Worm (Caenorhabditis elegans): Measurements from ENCODE around the gene ess-2.

The ess-2 gene

ce11 chrIII:8521654-8522392, 31.7 kb upstream of the ess-2 start:
- no peak for TF ChIP-seq F13C5.2 (tag; optimal IDR thresholded peaks at IDR 0.05)
- TF ChIP-seq flt-1 (GFP tag; IDR thresholded peaks at IDR 0.05): no peak
- no peak for TF ChIP-seq B0310.2 (tag; optimal IDR thresholded peaks at IDR 0.05)
- no peak for TF ChIP-seq scrt-1 (GFP tag; IDR thresholded peaks at IDR 0.05)
- TF ChIP-seq hmg-4 (GFP tag; optimal IDR thresholded peaks at IDR 0.05): no peak
- no peak for TF ChIP-seq tra-4 (tag; optimal IDR thresholded peaks at IDR 0.05)
- no peak for TF ChIP-seq ceh-13 (GFP tag; optimal IDR thresholded peaks at IDR 0.05)
- no peak for TF ChIP-seq ceh-36 (tag; optimal IDR thresholded peaks at IDR 0.05)
- TF ChIP-seq hnd-1 (tag; optimal IDR thresholded peaks at IDR 0.05): no peak
- TF ChIP-seq aly-1 (tag; optimal IDR thresholded peaks at IDR 0.05): no peak
- TF ChIP-seq hmbx-1 (tag; optimal IDR thresholded peaks at IDR 0.05): no peak
- no peak for TF ChIP-seq sea-1 (GFP tag; conservative IDR thresholded peaks at IDR 0.05)
- no peak for TF ChIP-seq ama-1 (optimal IDR thresholded peaks at IDR 0.05)
- TF ChIP-seq tbx-11 (GFP tag; IDR thresholded peaks at IDR 0.05): no peak
- no peak for TF ChIP-seq tbx-37 (GFP tag; conservative IDR thresholded peaks at IDR 0.05)
- TF ChIP-seq pes-1 (GFP tag; IDR thresholded peaks at IDR 0.05): no peak

ce11 chrIII:8520589-8520988, 30.4 kb upstream of the ess-2 start:
- TF ChIP-seq ets-7 (tag; optimal IDR thresholded peaks at IDR 0.05) (no peak), aly-1 (tag; optimal IDR thresholded peaks at IDR 0.05) (no peak), tbx-37 (GFP tag; conservative IDR thresholded peaks at IDR 0.05) (no peak), ceh-13 (GFP tag; optimal IDR thresholded peaks at IDR 0.05) (no peak), ceh-36 (tag; optimal IDR thresholded peaks at IDR 0.05) (no peak), flt-1 (GFP tag; IDR thresholded peaks at IDR 0.05) (no peak), hmbx-1 (tag; optimal IDR thresholded peaks at IDR 0.05) (no peak), hmg-4 (GFP tag; optimal IDR thresholded peaks at IDR 0.05) (no peak), scrt-1 (GFP tag; IDR thresholded peaks at IDR 0.05) (no peak), tra-4 (tag; optimal IDR thresholded peaks at IDR 0.05) (no peak), sea-1 (GFP tag; conservative IDR thresholded peaks at IDR 0.05) (no peak), hnd-1 (tag; optimal IDR thresholded peaks at IDR 0.05) (no peak), ama-1 (optimal IDR thresholded peaks at IDR 0.05) (no peak), B0310.2 (tag; optimal IDR thresholded peaks at IDR 0.05) (no peak)

ce11 chrIII:8519886-8520285, 29.7 kb upstream of the ess-2 start, which contains the start of gene ZC21.8:
TSS of gene ZC21.8 (minus strand) at chrIII:8519986.
- TF ChIP-seq ama-1 (optimal IDR thresholded peaks at IDR 0.05): no peak
- no peak for TF ChIP-seq tbx-37 (GFP tag; conservative IDR thresholded peaks at IDR 0.05)
- TF ChIP-seq flt-1 (GFP tag; IDR thresholded peaks at IDR 0.05): no peak

- no peak for TF ChIP-seq tbx-37 (GFP tag; conservative IDR thresholded peaks at IDR 0.05)
- TF ChIP-seq B0310.2 (tag; optimal IDR thresholded peaks at IDR 0.05): no peak
- TF ChIP-seq F13C5.2 (tag; optimal IDR thresholded peaks at IDR 0.05): no peak
- no peak for TF ChIP-seq hmbx-1 (tag; optimal IDR thresholded peaks at IDR 0.05)
- TF ChIP-seq tbx-11 (GFP tag; IDR thresholded peaks at IDR 0.05): no peak
- TF ChIP-seq ama-1 (optimal IDR thresholded peaks at IDR 0.05): no peak
- TF ChIP-seq aly-1 (tag; optimal IDR thresholded peaks at IDR 0.05): no peak
- no peak for TF ChIP-seq pes-1 (GFP tag; IDR thresholded peaks at IDR 0.05)
- TF ChIP-seq ets-7 (tag; optimal IDR thresholded peaks at IDR 0.05): no peak
- TF ChIP-seq hnd-1 (tag; optimal IDR thresholded peaks at IDR 0.05): no peak
- TF ChIP-seq tra-4 (tag; optimal IDR thresholded peaks at IDR 0.05): no peak
- no peak for TF ChIP-seq ceh-36 (tag; optimal IDR thresholded peaks at IDR 0.05)
Measured at ce11 chrIII:8518990-8519389, 28.8 kb upstream of the ess-2 start.

ce11 chrIII:8512279-8512942, 22.3 kb upstream of the ess-2 start:
- TF ChIP-seq scrt-1 (GFP tag; IDR thresholded peaks at IDR 0.05) (no peak), pes-1 (GFP tag; IDR thresholded peaks at IDR 0.05) (no peak), tra-4 (tag; optimal IDR thresholded peaks at IDR 0.05) (no peak), flt-1 (GFP tag; IDR thresholded peaks at IDR 0.05) (no peak), sea-1 (GFP tag; conservative IDR thresholded peaks at IDR 0.05) (no peak), ama-1 (optimal IDR thresholded peaks at IDR 0.05) (no peak), hmbx-1 (tag; optimal IDR thresholded peaks at IDR 0.05) (no peak), B0310.2 (tag; optimal IDR thresholded peaks at IDR 0.05) (no peak), ceh-36 (tag; optimal IDR thresholded peaks at IDR 0.05) (no peak), ets-7 (tag; optimal IDR thresholded peaks at IDR 0.05) (no peak), hmg-4 (GFP tag; optimal IDR thresholded peaks at IDR 0.05) (no peak), F13C5.2 (tag; optimal IDR thresholded peaks at IDR 0.05) (no peak), tbx-37 (GFP tag; conservative IDR thresholded peaks at IDR 0.05) (no peak), hnd-1 (tag; optimal IDR thresholded peaks at IDR 0.05) (no peak), ceh-13 (GFP tag; optimal IDR thresholded peaks at IDR 0.05) (no peak), aly-1 (tag; optimal IDR thresholded peaks at IDR 0.05) (no peak), tbx-11 (GFP tag; IDR thresholded peaks at IDR 0.05) (no peak)

- no peak for TF ChIP-seq aly-1 (tag; optimal IDR thresholded peaks at IDR 0.05)
- TF ChIP-seq hmg-4 (GFP tag; optimal IDR thresholded peaks at IDR 0.05): peak; percentile 23
Measured at ce11 chrIII:8511711-8512110, 21.6 kb upstream of the ess-2 start.

- TF ChIP-seq tbx-37 (GFP tag; conservative IDR thresholded peaks at IDR 0.05) (no peak), flt-1 (GFP tag; IDR thresholded peaks at IDR 0.05) (no peak), ceh-13 (GFP tag; optimal IDR thresholded peaks at IDR 0.05) (no peak), ama-1 (optimal IDR thresholded peaks at IDR 0.05) (no peak), ets-7 (tag; optimal IDR thresholded peaks at IDR 0.05) (no peak), tbx-11 (GFP tag; IDR thresholded peaks at IDR 0.05) (no peak), B0310.2 (tag; optimal IDR thresholded peaks at IDR 0.05) (no peak), sea-1 (GFP tag; conservative IDR thresholded peaks at IDR 0.05) (no peak), tra-4 (tag; optimal IDR thresholded peaks at IDR 0.05) (no peak), aly-1 (tag; optimal IDR thresholded peaks at IDR 0.05) (no peak), pes-1 (GFP tag; IDR thresholded peaks at IDR 0.05) (no peak), hnd-1 (tag; optimal IDR thresholded peaks at IDR 0.05) (no peak), ceh-36 (tag; optimal IDR thresholded peaks at IDR 0.05) (no peak), scrt-1 (GFP tag; IDR thresholded peaks at IDR 0.05) (no peak), F13C5.2 (tag; optimal IDR thresholded peaks at IDR 0.05) (no peak)
Measured at ce11 chrIII:8509644-8510393, 19.7 kb upstream of the ess-2 start.

Data from whole organism, early embryonic.